Worm (Caenorhabditis elegans): ENCODE data around the gene F36H12.10.
"Not testable (repeated sequence)": the region's sequence is repeated elsewhere in the genome, so short reads cannot be mapped to it uniquely, and the experiment has no call there.

The F36H12.10 gene

DNA sequence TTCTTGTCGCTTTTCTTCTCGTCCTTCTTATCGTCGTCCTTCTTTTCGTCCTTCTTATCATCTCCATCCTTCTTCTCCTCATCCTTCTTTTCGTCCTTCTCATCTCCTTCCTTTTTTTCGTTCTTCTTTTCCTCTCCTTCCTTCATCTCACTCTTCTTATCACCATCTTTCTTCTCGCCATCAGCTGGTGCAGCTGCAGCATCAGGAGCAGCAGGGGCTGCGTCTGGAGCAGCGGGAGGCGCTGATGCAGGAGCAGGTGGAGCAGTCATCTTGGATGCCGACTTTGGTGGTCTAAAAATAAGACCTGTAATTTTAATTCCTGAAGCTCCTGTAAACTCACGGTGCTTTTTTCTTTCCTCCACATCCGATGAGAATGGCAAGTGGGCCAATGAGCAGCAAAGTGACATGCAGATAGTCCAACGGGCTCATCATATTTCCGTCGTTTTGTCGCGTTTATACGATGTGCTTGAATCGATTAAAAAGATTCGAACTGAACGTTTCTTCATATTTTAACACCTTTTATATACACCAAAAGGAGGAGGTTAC, 29.2 kb downstream of the F36H12.10 start, which contains the start of gene cylc-1:
Gene cylc-1, minus strand, starts transcription at position 496 of the 546 bp plus-strand sequence.
- TF ChIP-seq zfh-2 (GFP tag; conservative IDR thresholded peaks at IDR 0.05), result peak; percentile 79
- TF ChIP-seq egrh-3 (GFP tag; IDR thresholded peaks at IDR 0.05), result peak; percentile 68

DNA sequence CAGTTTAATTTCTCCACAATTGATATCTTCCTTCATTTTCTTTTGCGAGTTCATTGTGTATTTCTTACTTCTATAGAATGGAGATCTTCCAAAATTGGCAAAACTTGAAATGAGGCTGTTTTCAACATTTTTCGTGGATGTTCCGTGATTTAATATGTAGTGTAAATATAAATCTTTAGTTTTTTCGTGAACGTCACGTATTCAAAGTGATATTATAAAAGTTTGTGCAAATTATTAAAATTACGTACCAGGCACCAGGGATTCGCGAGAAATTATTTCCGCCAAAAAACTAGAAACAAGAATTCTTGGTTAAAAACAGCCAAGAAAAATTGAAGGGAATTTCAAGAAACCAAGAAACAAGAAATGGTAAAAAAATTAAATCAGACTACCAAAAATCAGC, 30.3 kb downstream of the F36H12.10 start, which contains the start of gene Y59E9AL.8:
Gene Y59E9AL.8, minus strand, starts transcription at position 101 of the 400 bp plus-strand sequence.
- no peak for TF ChIP-seq T26A5.8 (tag; optimal IDR thresholded peaks at IDR 0.05)
- TF ChIP-seq ztf-25 (GFP tag; IDR thresholded peaks at IDR 0.05), result no peak
- no peak for TF ChIP-seq B0336.3 (GFP tag; IDR thresholded peaks at IDR 0.05)
- TF ChIP-seq nfyb-1 (GFP tag; IDR thresholded peaks at IDR 0.05), result no peak
- no peak for TF ChIP-seq ccch-3 (GFP tag; optimal IDR thresholded peaks at IDR 0.05)
- no peak for TF ChIP-seq zfh-2 (GFP tag; conservative IDR thresholded peaks at IDR 0.05)
- no peak for TF ChIP-seq lin-35 (GFP tag; optimal IDR thresholded peaks at IDR 0.05)
- no peak for TF ChIP-seq nhr-120 (GFP tag; IDR thresholded peaks at IDR 0.05)
- TF ChIP-seq F23B12.7 (tag; optimal IDR thresholded peaks at IDR 0.05; ENCODE audit: insufficient read depth), result no peak

DNA sequence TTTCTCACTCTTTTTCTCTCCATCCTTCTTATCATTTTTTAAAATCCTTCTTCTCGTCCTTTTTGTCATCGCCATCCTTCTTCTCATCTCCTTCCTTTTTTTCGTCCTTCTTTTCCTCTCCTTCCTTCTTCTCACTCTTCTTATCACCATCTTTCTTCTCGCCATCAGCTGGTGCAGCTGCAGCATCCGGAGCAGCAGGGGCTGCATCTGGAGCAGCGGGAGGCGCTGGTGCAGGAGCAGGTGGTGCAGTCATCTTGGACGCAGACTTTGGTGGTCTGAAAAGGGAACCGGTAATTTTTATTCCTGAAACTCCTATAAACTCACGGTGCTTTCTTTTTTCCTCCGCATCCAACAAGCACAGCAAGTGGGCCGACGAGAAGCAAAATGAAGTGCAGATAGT, 32.9 kb downstream of the F36H12.10 start:
- peak; percentile 84; the same call in 1 of the 2 replicates for TF ChIP-seq egrh-3 (GFP tag; IDR thresholded peaks at IDR 0.05)
- no peak for TF ChIP-seq F10E7.11 (tag; optimal IDR thresholded peaks at IDR 0.05)

DNA sequence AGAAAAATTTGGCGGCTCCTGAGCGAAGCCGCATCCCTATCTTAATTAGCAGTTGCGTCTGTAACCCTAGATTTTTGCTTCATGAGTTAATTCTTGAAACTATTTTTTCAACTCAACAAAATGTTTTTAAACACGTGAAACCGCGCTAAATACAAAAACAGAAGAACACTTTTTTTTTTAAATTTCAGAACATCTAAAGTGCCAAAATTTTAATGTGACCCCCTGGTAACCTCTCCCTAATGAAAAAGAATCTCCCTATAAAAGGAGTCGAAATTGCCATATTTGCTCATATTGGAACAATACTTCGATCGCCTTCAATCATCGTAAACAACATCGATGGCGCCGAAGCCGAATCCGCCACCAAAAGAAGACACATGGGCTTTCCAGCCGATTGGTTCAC, 36.1 kb downstream of the F36H12.10 start, which contains the start of gene nsph-4.2:
Gene nsph-4.2, plus strand, starts transcription at position 301 of the 400 bp plus-strand sequence.
- not testable (repeated sequence) for TF ChIP-seq ztf-22 (GFP tag; optimal IDR thresholded peaks at IDR 0.05); atf-7 (tag; optimal IDR thresholded peaks at IDR 0.05); madf-10 (tag; optimal IDR thresholded peaks at IDR 0.05)

DNA sequence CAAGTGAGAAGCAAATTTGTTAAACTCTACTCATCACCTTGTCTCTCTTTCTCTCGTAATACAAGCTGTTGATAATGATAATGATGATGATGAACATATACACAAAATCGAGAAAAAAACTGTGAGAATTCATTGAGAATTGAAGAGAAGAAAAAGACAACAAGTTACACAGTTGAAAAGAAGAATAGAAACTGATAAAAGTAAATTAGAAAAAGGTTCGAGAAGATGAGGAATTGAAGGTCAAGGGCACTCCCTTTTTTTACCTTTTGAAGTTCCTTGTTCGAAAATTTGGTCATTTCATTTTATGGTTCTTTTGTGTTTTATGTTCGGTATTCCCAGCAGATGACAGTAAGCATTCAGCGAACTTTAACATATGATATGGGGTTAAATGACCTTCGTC, 38.2 kb downstream of the F36H12.10 start:
- no peak for TF ChIP-seq ztf-26 (tag; optimal IDR thresholded peaks at IDR 0.05)
- TF ChIP-seq somi-1 (GFP tag; optimal IDR thresholded peaks at IDR 0.05), result peak; percentile 46

DNA sequence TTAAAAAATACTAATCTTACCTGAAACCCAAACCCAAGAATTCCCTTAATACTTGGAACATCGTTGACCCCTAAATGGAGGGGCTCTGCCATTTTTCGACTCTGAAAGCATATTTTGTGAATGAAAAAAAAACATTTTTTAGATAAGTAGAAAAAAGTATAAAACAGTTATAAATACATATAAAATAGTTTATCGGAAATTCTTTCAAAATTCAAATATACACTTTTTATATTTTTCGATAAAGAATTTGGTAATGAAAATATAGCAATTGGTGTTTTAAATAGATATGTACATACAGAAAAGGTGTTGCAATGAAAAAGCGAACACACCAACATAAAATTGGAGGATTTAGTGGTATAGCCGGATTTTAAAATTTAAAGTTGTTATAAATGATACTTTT, 39.5 kb downstream of the F36H12.10 start, which contains the start of gene Y59E9AL.4:
Gene Y59E9AL.4, minus strand, starts transcription at position 101 of the 400 bp plus-strand sequence.
- TF ChIP-seq dpff-1 (tag; optimal IDR thresholded peaks at IDR 0.05) (no peak), F55B11.4 (tag; optimal IDR thresholded peaks at IDR 0.05; ENCODE audit: borderline replicate concordance, insufficient read depth) (no peak), hmg-1.2 (GFP tag; IDR thresholded peaks at IDR 0.05) (no peak)

DNA sequence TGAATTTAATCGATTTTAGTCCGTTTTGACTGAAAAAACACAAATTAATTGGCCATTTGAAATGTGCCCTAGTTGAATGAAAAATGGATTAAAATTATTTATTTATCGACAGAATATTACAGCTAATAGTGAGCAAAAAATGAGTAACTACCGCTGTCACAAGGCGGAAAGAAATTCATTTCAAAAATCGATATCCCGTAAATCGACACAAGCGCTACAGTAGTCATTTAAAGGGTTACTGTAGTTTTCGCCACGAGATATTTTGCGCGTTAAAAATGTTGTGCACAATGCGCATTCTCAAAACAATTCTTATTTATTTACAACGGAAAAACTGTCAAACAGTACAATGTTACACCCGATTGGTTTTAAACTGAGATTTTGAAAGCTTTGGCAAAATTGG, 44.0 kb downstream of the F36H12.10 start:
- TF ChIP-seq lsl-1 (GFP tag; optimal IDR thresholded peaks at IDR 0.05) (peak; percentile 75), bed-2 (GFP tag; IDR thresholded peaks at IDR 0.05) (no peak), tbp1 (GFP tag; optimal IDR thresholded peaks at IDR 0.05) (peak; percentile 7), F33H1.4 (GFP tag; IDR thresholded peaks at IDR 0.05) (peak; percentile 46; the same call in 1 of the 2 replicates), aptf-2 (GFP tag; conservative IDR thresholded peaks at IDR 0.05) (no peak), snpc-4 (GFP tag; optimal IDR thresholded peaks at IDR 0.05) (no peak), snpc-4 (tag; optimal IDR thresholded peaks at IDR 0.05) (peak in 1 of 4 experiments; percentile 83)

Data from whole organism, young adult.